Fruit fly (Drosophila melanogaster) whole organism, embryonic: Measurements from ENCODE around the gene MSAmiP.

Source experiments
- CG11504 ChIP-seq: fragments of 200-800 bp; sonication (Bioruptor generic); optimal IDR thresholded peaks from 3 replicates; lab custom pipeline; 2019; ENCODE audit warnings: missing biosample characterization, mild to moderate bottlenecking, missing genetic modification characterization, moderate library complexity
- CG11723 ChIP-seq: fragments of 200-800 bp; sonication (Bioruptor generic); optimal IDR thresholded peaks from 2 replicates; lab custom pipeline; 2017; ENCODE audit warnings: missing biosample characterization, mild to moderate bottlenecking, missing genetic modification characterization
- CG13624 ChIP-seq: fragments of 200-800 bp; sonication (Bioruptor generic); optimal IDR thresholded peaks from 2 replicates; lab custom pipeline; 2016; ENCODE audit warnings: missing biosample characterization, missing genetic modification characterization
- CG14710 ChIP-seq: fragments of 200-800 bp; sonication (Bioruptor generic); optimal IDR thresholded peaks from 3 replicates; lab custom pipeline; 2019; ENCODE audit warnings: missing biosample characterization, mild to moderate bottlenecking, missing genetic modification characterization, moderate library complexity
- CG14860 ChIP-seq: fragments of 200-800 bp; sonication (Bioruptor generic); IDR thresholded peaks from 3 replicates; pipeline ENCODE4 v1.3.6; 2022; ENCODE audit warnings: missing biosample characterization, missing genetic modification characterization; ENCODE audit not compliant: partially characterized antibody
- CG1603 ChIP-seq: fragments of 200-800 bp; sonication (Bioruptor generic); optimal IDR thresholded peaks from 2 replicates; lab custom pipeline; 2019; ENCODE audit warnings: missing biosample characterization, mild to moderate bottlenecking, missing genetic modification characterization, moderate library complexity
- CG1647 ChIP-seq: fragments of 200-800 bp; sonication (Bioruptor generic); optimal IDR thresholded peaks from 3 replicates; lab custom pipeline; 2016; ENCODE audit warnings: missing biosample characterization, missing genetic modification characterization
- CG16813 ChIP-seq: fragments of 200-800 bp; sonication (Bioruptor generic); IDR thresholded peaks from 3 replicates; pipeline ENCODE4 v1.3.6; 2022; ENCODE audit warnings: missing biosample characterization, missing genetic modification characterization; ENCODE audit not compliant: partially characterized antibody
- CG16815 ChIP-seq: fragments of 200-800 bp; sonication (Bioruptor generic); optimal IDR thresholded peaks from 3 replicates; lab custom pipeline; 2017; ENCODE audit warnings: missing biosample characterization, mild to moderate bottlenecking, missing genetic modification characterization
- CG18262 ChIP-seq: fragments of 200-800 bp; optimal IDR thresholded peaks from 3 replicates; lab custom pipeline; 2019; ENCODE audit warnings: missing biosample characterization, mild to moderate bottlenecking, missing genetic modification characterization, moderate library complexity
- CG2129 ChIP-seq: fragments of 200-800 bp; sonication (Bioruptor generic); IDR thresholded peaks from 2 replicates; pipeline ENCODE4 v1.3.6; 2022; ENCODE audit warnings: missing biosample characterization, missing genetic modification characterization; ENCODE audit not compliant: partially characterized antibody
- CG30431 ChIP-seq: fragments of 200-800 bp; sonication (Bioruptor generic); optimal IDR thresholded peaks from 2 replicates; lab custom pipeline; 2017; ENCODE audit warnings: missing biosample characterization, missing genetic modification characterization
- CG3407 ChIP-seq: fragments of 200-800 bp; sonication (Bioruptor generic); optimal IDR thresholded peaks from 2 replicates; lab custom pipeline; 2018; ENCODE audit warnings: missing biosample characterization, mild to moderate bottlenecking, missing genetic modification characterization
- CG3847 ChIP-seq: fragments of 200-800 bp; sonication (Bioruptor generic); IDR thresholded peaks from 2 replicates; pipeline ENCODE4 v1.3.6; 2022; ENCODE audit warnings: missing biosample characterization, missing genetic modification characterization
- CG6813 ChIP-seq: fragments of 200-800 bp; sonication (Bioruptor generic); optimal IDR thresholded peaks from 2 replicates; lab custom pipeline; 2017; ENCODE audit warnings: missing biosample characterization, missing genetic modification characterization, mild to moderate bottlenecking, moderate library complexity, missing genetic modification reagents
- CG7271 ChIP-seq: fragments of 200-800 bp; sonication (Bioruptor generic); optimal IDR thresholded peaks from 2 replicates; lab custom pipeline; 2018; ENCODE audit warnings: missing biosample characterization, mild to moderate bottlenecking, missing genetic modification characterization, moderate library complexity
- CG9727 ChIP-seq: fragments of 200-800 bp; sonication (Bioruptor generic); optimal IDR thresholded peaks from 3 replicates; lab custom pipeline; 2017; ENCODE audit warnings: missing biosample characterization, mild to moderate bottlenecking, missing genetic modification characterization
- CG9932 ChIP-seq: fragments of 200-800 bp; sonication (Bioruptor generic); IDR thresholded peaks from 2 replicates; pipeline ENCODE4 v1.3.6; 2022; ENCODE audit warnings: missing biosample characterization, missing genetic modification characterization
- Camta ChIP-seq: fragments of 200-800 bp; sonication (Bioruptor generic); optimal IDR thresholded peaks from 2 replicates; lab custom pipeline; 2016; ENCODE audit warnings: missing biosample characterization, missing genetic modification characterization
- Chrac-16 ChIP-seq: fragments of 200-800 bp; sonication (Bioruptor generic); optimal IDR thresholded peaks from 3 replicates; lab custom pipeline; 2016; ENCODE audit warnings: missing biosample characterization, missing genetic modification characterization
- Fer2 ChIP-seq: fragments of 200-800 bp; sonication (Bioruptor generic); optimal IDR thresholded peaks from 2 replicates; lab custom pipeline; 2018; ENCODE audit warnings: missing biosample characterization, mild to moderate bottlenecking, missing genetic modification characterization, moderate library complexity
- HLH4C ChIP-seq: fragments of 200-800 bp; sonication (Bioruptor generic); IDR thresholded peaks from 3 replicates; pipeline ENCODE4 v1.3.6; 2022; ENCODE audit warnings: missing biosample characterization, missing genetic modification characterization; ENCODE audit not compliant: partially characterized antibody
- HmgZ ChIP-seq: fragments of 200-800 bp; sonication (Bioruptor generic); optimal IDR thresholded peaks from 2 replicates; lab custom pipeline; 2018; ENCODE audit warnings: missing biosample characterization, mild to moderate bottlenecking, missing genetic modification characterization
- Hsf ChIP-seq: fragments of 200-800 bp; sonication (Bioruptor generic); optimal IDR thresholded peaks from 3 replicates; lab custom pipeline; 2016; ENCODE audit warnings: missing biosample characterization, missing genetic modification characterization
- MESR4 ChIP-seq: fragments of 200-800 bp; sonication (Bioruptor generic); optimal IDR thresholded peaks from 2 replicates; lab custom pipeline; 2018; ENCODE audit warnings: missing biosample characterization, mild to moderate bottlenecking, missing genetic modification characterization, moderate library complexity
- Max ChIP-seq: fragments of 200-800 bp; sonication (Bioruptor generic); optimal IDR thresholded peaks from 2 replicates; lab custom pipeline; 2016; ENCODE audit warnings: missing biosample characterization, mild to moderate bottlenecking, missing genetic modification characterization
- Oli ChIP-seq: fragments of 200-800 bp; sonication (Bioruptor generic); optimal IDR thresholded peaks from 2 replicates; lab custom pipeline; 2018; ENCODE audit warnings: missing biosample characterization, mild to moderate bottlenecking, missing genetic modification characterization, moderate library complexity
- Pdp1 ChIP-seq, 2 experiments: fragments of 200-800 bp; sonication (Bioruptor generic); optimal IDR thresholded peaks; 3 replicates each; lab custom pipeline; 2016; ENCODE audit warnings: missing biosample characterization in 2 of 2, missing genetic modification characterization in 2 of 2, mild to moderate bottlenecking in 1 of 2, moderate library complexity in 1 of 2
- Taf1 ChIP-seq: fragments of 200-800 bp; sonication (Bioruptor generic); IDR thresholded peaks from 2 replicates; pipeline ENCODE4 v1.3.6; 2022; ENCODE audit warnings: missing biosample characterization, missing genetic modification characterization
- Trl ChIP-seq, 3 experiments: fragments of >200 bp in 2 of 3; fragments of 200-800 bp in 1 of 3; sonication (Bioruptor generic) in 1 of 3; optimal IDR thresholded peaks; 2 replicates in 1 of 3; 3 replicates in 2 of 3; lab custom pipeline; 2016 to 2017; ENCODE audit warnings: missing biosample characterization in 1 of 3, missing genetic modification characterization in 1 of 3
- abd-A ChIP-seq: fragments of 200-800 bp; sonication (Bioruptor generic); optimal IDR thresholded peaks from 3 replicates; lab custom pipeline; 2019; ENCODE audit warnings: missing biosample characterization, mild to moderate bottlenecking, missing genetic modification characterization, moderate library complexity
- ara ChIP-seq: fragments of 200-800 bp; sonication (Bioruptor generic); IDR thresholded peaks from 2 replicates; pipeline ENCODE4 v1.3.6; 2022; ENCODE audit warnings: missing biosample characterization, missing genetic modification characterization
- chif ChIP-seq, 2 experiments: fragments of 200-800 bp; sonication (Bioruptor generic); optimal IDR thresholded peaks; 3 replicates each; lab custom pipeline; 2016; ENCODE audit warnings: missing biosample characterization in 2 of 2, missing genetic modification characterization in 2 of 2
- chm ChIP-seq: fragments of 200-800 bp; sonication (Bioruptor generic); IDR thresholded peaks from 2 replicates; pipeline ENCODE4 v1.3.6; 2022; ENCODE audit warnings: missing biosample characterization, missing genetic modification characterization
- dpn ChIP-seq, 2 experiments: fragments of 200-800 bp; sonication (Bioruptor generic); optimal IDR thresholded peaks; 3 replicates each; lab custom pipeline; 2016; ENCODE audit warnings: missing biosample characterization in 2 of 2, missing genetic modification characterization in 2 of 2
- emc ChIP-seq: fragments of 200-800 bp; sonication (Bioruptor generic); optimal IDR thresholded peaks from 2 replicates; lab custom pipeline; 2016; ENCODE audit warnings: missing biosample characterization, missing genetic modification characterization
- fd64A ChIP-seq: fragments of 200-800 bp; sonication (Bioruptor generic); optimal IDR thresholded peaks from 3 replicates; lab custom pipeline; 2018; ENCODE audit warnings: missing biosample characterization, mild to moderate bottlenecking, missing genetic modification characterization
- jing ChIP-seq: fragments of 200-800 bp; sonication (Bioruptor generic); optimal IDR thresholded peaks from 2 replicates; lab custom pipeline; 2018; ENCODE audit warnings: missing biosample characterization, mild to moderate bottlenecking, missing genetic modification characterization
- kay ChIP-seq: fragments of 200-800 bp; sonication (Bioruptor generic); optimal IDR thresholded peaks from 2 replicates; lab custom pipeline; 2016; ENCODE audit warnings: missing biosample characterization, missing genetic modification characterization
- lola ChIP-seq, 3 experiments: fragments of >200 bp in 2 of 3; fragments of 200-800 bp in 1 of 3; sonication (Bioruptor generic) in 1 of 3; optimal IDR thresholded peaks; 2 replicates each; lab custom pipeline; 2017 to 2019; ENCODE audit warnings: missing biosample characterization in 3 of 3, missing genetic modification characterization in 3 of 3, mild to moderate bottlenecking in 1 of 3, moderate library complexity in 1 of 3
- mirr ChIP-seq: fragments of 200-800 bp; sonication (Bioruptor generic); optimal IDR thresholded peaks from 3 replicates; lab custom pipeline; 2018; ENCODE audit warnings: missing biosample characterization, mild to moderate bottlenecking, missing genetic modification characterization
- phol ChIP-seq: fragments of 200-800 bp; sonication (Bioruptor generic); optimal IDR thresholded peaks from 3 replicates; lab custom pipeline; 2018; ENCODE audit warnings: missing biosample characterization, mild to moderate bottlenecking, missing genetic modification characterization, moderate library complexity
- schlank ChIP-seq: fragments of 200-800 bp; sonication (Bioruptor generic); optimal IDR thresholded peaks from 2 replicates; lab custom pipeline; 2018; ENCODE audit warnings: missing biosample characterization, mild to moderate bottlenecking, missing genetic modification characterization
- seq ChIP-seq: fragments of 200-800 bp; sonication (Bioruptor generic); IDR thresholded peaks from 2 replicates; pipeline ENCODE4 v1.3.6; 2022; ENCODE audit warnings: missing biosample characterization, missing genetic modification characterization
- shn ChIP-seq: fragments of 200-800 bp; sonication (Bioruptor generic); optimal IDR thresholded peaks from 3 replicates; lab custom pipeline; 2016; ENCODE audit warnings: missing biosample characterization, missing genetic modification characterization
- sisA ChIP-seq: fragments of 200-800 bp; sonication (Bioruptor generic); IDR thresholded peaks from 2 replicates; pipeline ENCODE4 v1.3.6; 2022; ENCODE audit warnings: missing biosample characterization, missing genetic modification characterization
- sr ChIP-seq: fragments of 200-800 bp; sonication (Bioruptor generic); IDR thresholded peaks from 3 replicates; pipeline ENCODE4 v1.3.6; 2022; ENCODE audit warnings: missing biosample characterization, missing genetic modification characterization
- trh ChIP-seq: fragments of 200-800 bp; sonication (Bioruptor generic); optimal IDR thresholded peaks from 2 replicates; lab custom pipeline; 2016; ENCODE audit warnings: missing biosample characterization, missing genetic modification characterization
- zfh1 ChIP-seq: fragments of 200-800 bp; sonication (Bioruptor generic); IDR thresholded peaks from 3 replicates; pipeline ENCODE4 v1.3.6; 2022; ENCODE audit warnings: missing biosample characterization, missing genetic modification characterization

MSAmiP gene

dm6 chr3R:16907790-16908189 is 11.7 kb upstream of the MSAmiP start (continued):
- TF ChIP-seq HLH4C = no peak
- TF ChIP-seq kay (GFP tag; lab: Kevin White, UChicago) = no peak
- no peak for TF ChIP-seq CG3847
- peak; percentile 31 for TF ChIP-seq Hsf (GFP tag; lab: Kevin White, UChicago)
- no peak for TF ChIP-seq schlank (tag; lab: Kevin White, UChicago)
- TF ChIP-seq Chrac-16 (GFP tag; lab: Kevin White, UChicago) = peak; percentile 20
- peak in 1 of 2 experiments; percentile 9 for TF ChIP-seq Pdp1 (GFP tag; optimal IDR thresholded peaks at IDR 0.05; lab: Kevin White, UChicago)
- no peak for TF ChIP-seq abd-A (tag; lab: Kevin White, UChicago)
- no peak for TF ChIP-seq HmgZ
- TF ChIP-seq Oli (tag; lab: Kevin White, UChicago) = peak; percentile 43
- peak; percentile 44 for TF ChIP-seq CG7271 (tag; lab: Kevin White, UChicago)
- no peak for TF ChIP-seq emc (GFP tag; lab: Kevin White, UChicago)
- peak; percentile 13 for TF ChIP-seq CG6813
- peak; percentile 18 for TF ChIP-seq CG14710
- TF ChIP-seq mirr (GFP tag; lab: Kevin White, UChicago) = no peak
- peak; percentile 64 for TF ChIP-seq chm (GFP tag; lab: Robert Waterston, UW)
- no peak for TF ChIP-seq Fer2 (tag; lab: Kevin White, UChicago)
- TF ChIP-seq CG30431 = peak; percentile 33
- TF ChIP-seq CG16815 (GFP tag; lab: Kevin White, UChicago) = peak; percentile 27
- TF ChIP-seq Trl (optimal IDR thresholded peaks at IDR 0.05; lab: Kevin White, UChicago) = no peak
- no peak for TF ChIP-seq Trl (GFP tag; optimal IDR thresholded peaks at IDR 0.05; lab: Kevin White, UChicago)
- no peak for TF ChIP-seq shn (GFP tag; lab: Kevin White, UChicago)
- TF ChIP-seq CG16813 = no peak
- no peak for TF ChIP-seq CG2129 (GFP tag; lab: Robert Waterston, UW)
- no peak for TF ChIP-seq Camta (GFP tag; lab: Kevin White, UChicago)
- TF ChIP-seq seq (GFP tag; lab: Robert Waterston, UW) = peak; percentile 33; the same call in 1 of the 2 replicates
- TF ChIP-seq trh (GFP tag; lab: Kevin White, UChicago) = no peak
- no peak for TF ChIP-seq sr (GFP tag; lab: Robert Waterston, UW)
- no peak for TF ChIP-seq jing (GFP tag; lab: Kevin White, UChicago)
- peak; percentile 53 for TF ChIP-seq CG9727
- no peak for TF ChIP-seq CG14860 (GFP tag; lab: Robert Waterston, UW)
- no peak for TF ChIP-seq CG9932 (GFP tag; lab: Robert Waterston, UW)
- TF ChIP-seq CG1603 (tag; lab: Kevin White, UChicago) = peak; percentile 23
- TF ChIP-seq CG1647 = no peak
- TF ChIP-seq fd64A (GFP tag; lab: Kevin White, UChicago) = no peak
- TF ChIP-seq Max (GFP tag; lab: Kevin White, UChicago) = no peak
- TF ChIP-seq sisA (GFP tag; lab: Robert Waterston, UW) = peak; percentile 25; the same call in 1 of the 2 replicates
- TF ChIP-seq CG11723 (GFP tag; lab: Kevin White, UChicago) = no peak
- TF ChIP-seq zfh1 (GFP tag; lab: Robert Waterston, UW) = 0 out of 3 replicates have a peak, but pooled peaks have one; percentile 11
- TF ChIP-seq CG18262 (tag; lab: Kevin White, UChicago) = peak; percentile 35
- no peak for TF ChIP-seq Taf1 (GFP tag; lab: Robert Waterston, UW)
- peak in 1 of 2 experiments; percentile 3 for TF ChIP-seq chif (GFP tag; optimal IDR thresholded peaks at IDR 0.05; lab: Kevin White, UChicago)
- TF ChIP-seq CG11504 (tag; lab: Kevin White, UChicago) = peak; percentile 36
- peak in 1 of 2 experiments; percentile 18 for TF ChIP-seq dpn (GFP tag; optimal IDR thresholded peaks at IDR 0.05; lab: Kevin White, UChicago)
- peak; percentile 41 for TF ChIP-seq phol (tag; lab: Kevin White, UChicago)
- TF ChIP-seq CG3407 = peak; percentile 14
- no peak for TF ChIP-seq CG13624 (GFP tag; lab: Kevin White, UChicago)
- TF ChIP-seq ara (GFP tag; lab: Robert Waterston, UW) = 0 out of 2 replicates have a peak, but pooled peaks have one; percentile 49
- no peak for TF ChIP-seq MESR4 (GFP tag; lab: Kevin White, UChicago)
- TF ChIP-seq lola (GFP tag; optimal IDR thresholded peaks at IDR 0.05; lab: Kevin White, UChicago) = peak in 1 of 3 experiments; percentile 56
